Worm (Caenorhabditis elegans): ENCODE measurements around the gene flp-16.

The flp-16 gene

DNA sequence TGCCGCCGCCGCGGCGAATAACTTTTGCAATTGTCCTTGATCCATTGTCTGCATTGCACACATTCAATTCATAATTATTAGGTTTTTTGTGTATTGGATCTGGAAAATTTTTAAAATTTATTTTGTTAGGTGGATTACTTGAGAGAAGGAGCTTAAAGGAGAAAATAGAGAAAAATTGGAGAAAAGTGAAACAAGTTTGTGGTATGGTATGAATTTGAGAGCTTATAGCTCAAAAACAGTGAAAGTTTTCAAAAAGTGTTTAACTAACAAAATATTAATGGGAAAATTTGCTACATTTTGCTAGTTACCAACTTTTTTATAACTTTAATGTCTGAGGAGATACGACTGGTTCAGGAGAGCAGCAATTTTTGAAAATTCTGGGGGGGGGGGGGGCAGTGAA, 50.6 kb downstream of the flp-16 start, which contains the start of gene ztf-22:
TSS of gene ztf-22 (minus strand) at position 101 of the 400 bp plus-strand sequence.
- TF ChIP-seq pes-1 (GFP tag; IDR thresholded peaks at IDR 0.05) (no peak), B0310.2 (tag; optimal IDR thresholded peaks at IDR 0.05) (no peak), ceh-36 (tag; optimal IDR thresholded peaks at IDR 0.05) (no peak), hnd-1 (tag; optimal IDR thresholded peaks at IDR 0.05) (no peak)

Data from whole organism, early embryonic.